Fruit fly (Drosophila melanogaster): ENCODE data around the gene twy.

The twy gene

DNA sequence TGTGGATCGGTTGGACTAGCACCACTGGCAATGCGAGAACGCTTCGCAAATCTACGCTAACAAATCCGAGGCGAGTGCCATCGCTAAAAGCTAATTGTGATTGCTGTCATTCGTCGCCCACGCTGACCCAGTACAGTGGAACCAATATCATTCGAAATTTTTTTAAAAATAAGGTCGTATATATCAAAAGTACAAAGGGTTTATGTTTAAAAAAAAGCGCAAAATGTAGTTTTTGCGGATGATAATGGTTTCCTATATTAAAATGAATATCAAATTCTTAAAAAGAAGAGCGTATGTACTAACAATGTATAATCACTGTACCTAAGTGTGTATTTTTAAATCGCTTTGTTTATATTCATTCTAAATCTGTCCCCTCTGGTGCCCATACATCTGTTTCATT, 7.8 kb downstream of the twy start (continued):
- TF ChIP-seq scrt (GFP tag; optimal IDR thresholded peaks at IDR 0.05) (no peak), dmrt99B (tag; optimal IDR thresholded peaks at IDR 0.05) (no peak), fd102C (GFP tag; optimal IDR thresholded peaks at IDR 0.05) (no peak), peb (GFP tag; IDR thresholded peaks at IDR 0.05) (no peak), ftz-f1 (GFP tag; optimal IDR thresholded peaks at IDR 0.05) (no peak), ems (GFP tag; optimal IDR thresholded peaks at IDR 0.05) (no peak), Adf1 (GFP tag; IDR thresholded peaks at IDR 0.05) (0 out of 2 replicates have a peak, but pooled peaks have one; percentile 24), cwo (GFP tag; optimal IDR thresholded peaks at IDR 0.05) (peak; percentile 43), CG10543 (GFP tag; optimal IDR thresholded peaks at IDR 0.05) (peak; percentile 67), CG18619 (GFP tag; optimal IDR thresholded peaks at IDR 0.05) (peak; percentile 19), ci (GFP tag; IDR thresholded peaks at IDR 0.05) (0 out of 3 replicates have a peak, but pooled peaks have one; percentile 35), onecut (GFP tag; IDR thresholded peaks at IDR 0.05) (no peak), CG4328 (GFP tag; optimal IDR thresholded peaks at IDR 0.05) (peak; percentile 3), E2f1 (GFP tag; IDR thresholded peaks at IDR 0.05) (0 out of 2 replicates have a peak, but pooled peaks have one; percentile 40), CG3847 (GFP tag; IDR thresholded peaks at IDR 0.05) (peak; percentile 46; the same call in 1 of the 2 replicates), chn (GFP tag; optimal IDR thresholded peaks at IDR 0.05) (no peak), CG7786 (GFP tag; optimal IDR thresholded peaks at IDR 0.05) (no peak), CG15601 (tag; optimal IDR thresholded peaks at IDR 0.05) (no peak), salm (tag; optimal IDR thresholded peaks at IDR 0.05) (no peak), Ravus (GFP tag; IDR thresholded peaks at IDR 0.05) (no peak; the same call in 1 of the 2 replicates), hth (optimal IDR thresholded peaks at IDR 0.05) (no peak), CG9727 (GFP tag; optimal IDR thresholded peaks at IDR 0.05) (peak; percentile 3), NFAT (GFP tag; IDR thresholded peaks at IDR 0.05) (peak; percentile 31; the same call in 1 of the 2 replicates), so (GFP tag; IDR thresholded peaks at IDR 0.05) (0 out of 3 replicates have a peak, but pooled peaks have one; percentile 42), fd96Cb (tag; optimal IDR thresholded peaks at IDR 0.05) (peak; percentile 25), slbo (GFP tag; IDR thresholded peaks at IDR 0.05) (peak; percentile 65), CG12219 (GFP tag; optimal IDR thresholded peaks at IDR 0.05) (no peak), CG11560 (tag; IDR thresholded peaks at IDR 0.05) (no peak), Bteb2 (GFP tag; optimal IDR thresholded peaks at IDR 0.05) (peak; percentile 15), CG7271 (tag; optimal IDR thresholded peaks at IDR 0.05) (no peak), cad (GFP tag; optimal IDR thresholded peaks at IDR 0.05) (no peak), pzg (GFP tag; optimal IDR thresholded peaks at IDR 0.05) (no peak), Spps (tag; optimal IDR thresholded peaks at IDR 0.05) (no peak), bigmax (GFP tag; optimal IDR thresholded peaks at IDR 0.05) (no peak), CkIIα-i1 (GFP tag; IDR thresholded peaks at IDR 0.05) (no peak), org-1 (GFP tag; optimal IDR thresholded peaks at IDR 0.05) (no peak), MESR4 (GFP tag; optimal IDR thresholded peaks at IDR 0.05) (no peak), Elba2 (GFP tag; optimal IDR thresholded peaks at IDR 0.05) (no peak), Xbp1 (GFP tag; optimal IDR thresholded peaks at IDR 0.05) (peak; percentile 41), CG12942 (GFP tag; optimal IDR thresholded peaks at IDR 0.05) (no peak), sens-2 (GFP tag; IDR thresholded peaks at IDR 0.05) (no peak), Sox102F (GFP tag; optimal IDR thresholded peaks at IDR 0.05) (peak; percentile 74), Nf-YA (GFP tag; IDR thresholded peaks at IDR 0.05) (no peak), CG6254 (GFP tag; optimal IDR thresholded peaks at IDR 0.05) (no peak), NfI (GFP tag; optimal IDR thresholded peaks at IDR 0.05) (peak; percentile 31), CG4707 (GFP tag; optimal IDR thresholded peaks at IDR 0.05) (no peak), jing (GFP tag; optimal IDR thresholded peaks at IDR 0.05) (no peak), Usf (GFP tag; optimal IDR thresholded peaks at IDR 0.05) (no peak), CG3065 (GFP tag; optimal IDR thresholded peaks at IDR 0.05) (no peak), CG1832 (GFP tag; optimal IDR thresholded peaks at IDR 0.05) (no peak), odd (GFP tag; optimal IDR thresholded peaks at IDR 0.05) (no peak), sug (tag; optimal IDR thresholded peaks at IDR 0.05) (no peak)
